Fruit fly (Drosophila melanogaster) whole organism, embryonic: ENCODE measurements around the gene Lrch.

Experiments
- Awh ChIP-seq: fragments of 200-800 bp; sonication (Bioruptor generic); IDR thresholded peaks from 2 replicates; pipeline ENCODE4, ENCODE4 v1.3.6; 2022; ENCODE audit warnings: missing biosample characterization, missing genetic modification characterization
- B-H1 ChIP-seq: fragments of 200-800 bp; sonication (Bioruptor generic); IDR thresholded peaks from 3 replicates; pipeline ENCODE4 v1.3.6; 2022; ENCODE audit warnings: missing biosample characterization, missing genetic modification characterization
- Bgb ChIP-seq: fragments of 200-800 bp; sonication (Bioruptor generic); IDR thresholded peaks from 2 replicates; pipeline ENCODE4 v1.3.6; 2022; ENCODE audit warnings: missing biosample characterization, missing genetic modification characterization; ENCODE audit not compliant: partially characterized antibody
- CG10565 ChIP-seq: fragments of 200-800 bp; sonication (Bioruptor generic); optimal IDR thresholded peaks from 3 replicates; lab custom pipeline; 2016; ENCODE audit warnings: missing biosample characterization, mild to moderate bottlenecking, missing genetic modification characterization
- CG11456 ChIP-seq: fragments of 200-800 bp; sonication (Bioruptor generic); IDR thresholded peaks from 3 replicates; pipeline ENCODE4 v1.3.6; 2022; ENCODE audit warnings: missing biosample characterization, missing genetic modification characterization
- CG12391 ChIP-seq: fragments of 200-800 bp; sonication (Bioruptor generic); optimal IDR thresholded peaks from 3 replicates; lab custom pipeline; 2018; ENCODE audit warnings: missing biosample characterization, mild to moderate bottlenecking, missing genetic modification characterization, moderate library complexity
- CG12659 ChIP-seq: fragments of 200-800 bp; sonication (Bioruptor generic); optimal IDR thresholded peaks from 3 replicates; lab custom pipeline; 2017; ENCODE audit warnings: mild to moderate bottlenecking, missing biosample characterization, missing genetic modification reagents, missing genetic modification characterization
- CG12942 ChIP-seq: fragments of 200-800 bp; sonication (Bioruptor generic); optimal IDR thresholded peaks from 3 replicates; lab custom pipeline; 2016; ENCODE audit warnings: missing biosample characterization, missing genetic modification characterization
- CG13894 ChIP-seq: fragments of 200-800 bp; sonication (Bioruptor generic); optimal IDR thresholded peaks from 3 replicates; lab custom pipeline; 2018; ENCODE audit warnings: missing biosample characterization, mild to moderate bottlenecking, missing genetic modification characterization, moderate library complexity
- CG15479 ChIP-seq: fragments of 200-800 bp; sonication (Bioruptor generic); optimal IDR thresholded peaks from 3 replicates; lab custom pipeline; 2019; ENCODE audit warnings: missing biosample characterization, mild to moderate bottlenecking, missing genetic modification characterization, moderate library complexity
- CG16813 ChIP-seq: fragments of 200-800 bp; sonication (Bioruptor generic); IDR thresholded peaks from 3 replicates; pipeline ENCODE4 v1.3.6; 2022; ENCODE audit warnings: missing biosample characterization, missing genetic modification characterization; ENCODE audit not compliant: partially characterized antibody
- CG17359 ChIP-seq: fragments of 200-800 bp; sonication (Bioruptor generic); optimal IDR thresholded peaks from 3 replicates; lab custom pipeline; 2018; ENCODE audit warnings: missing biosample characterization, mild to moderate bottlenecking, missing genetic modification characterization, moderate library complexity
- CG3838 ChIP-seq: fragments of 200-800 bp; sonication (Bioruptor generic); optimal IDR thresholded peaks from 3 replicates; lab custom pipeline; 2016; ENCODE audit warnings: missing biosample characterization, missing genetic modification characterization
- CG7271 ChIP-seq: fragments of 200-800 bp; sonication (Bioruptor generic); optimal IDR thresholded peaks from 2 replicates; lab custom pipeline; 2018; ENCODE audit warnings: missing biosample characterization, mild to moderate bottlenecking, missing genetic modification characterization, moderate library complexity
- CG7372 ChIP-seq: fragments of 200-800 bp; sonication (Bioruptor generic); IDR thresholded peaks from 2 replicates; pipeline ENCODE4 v1.3.6; 2022; ENCODE audit warnings: missing biosample characterization, missing genetic modification characterization
- CG7745 ChIP-seq: fragments of 200-800 bp; sonication (Bioruptor generic); optimal IDR thresholded peaks from 2 replicates; lab custom pipeline; 2018; ENCODE audit warnings: missing biosample characterization, mild to moderate bottlenecking, missing genetic modification characterization, moderate library complexity
- CG7786 ChIP-seq: fragments of 200-800 bp; sonication (Bioruptor generic); optimal IDR thresholded peaks from 2 replicates; lab custom pipeline; 2016; ENCODE audit warnings: missing biosample characterization, missing genetic modification characterization
- CG7839 ChIP-seq: fragments of 200-800 bp; sonication (Bioruptor generic); optimal IDR thresholded peaks from 3 replicates; lab custom pipeline; 2018; ENCODE audit warnings: missing biosample characterization, mild to moderate bottlenecking, missing genetic modification characterization, moderate library complexity
- CG7987 ChIP-seq: fragments of 200-800 bp; sonication (Bioruptor generic); optimal IDR thresholded peaks from 2 replicates; lab custom pipeline; 2018; ENCODE audit warnings: missing biosample characterization, mild to moderate bottlenecking, missing genetic modification characterization, moderate library complexity
- CG9797 ChIP-seq: fragments of 200-800 bp; sonication (Bioruptor generic); optimal IDR thresholded peaks from 3 replicates; lab custom pipeline; 2018; ENCODE audit warnings: missing biosample characterization, mild to moderate bottlenecking, missing genetic modification characterization
- CTCF ChIP-seq: fragments of 200-800 bp; sonication (Bioruptor generic); optimal IDR thresholded peaks from 2 replicates; lab custom pipeline; 2017; ENCODE audit warnings: missing biosample characterization, mild to moderate bottlenecking, missing genetic modification characterization, moderate library complexity
- D ChIP-seq, 2 experiments: fragments of 200-800 bp in 1 of 2; fragments of >200 bp in 1 of 2; sonication (Bioruptor generic) in 1 of 2; optimal IDR thresholded peaks; 2 replicates in 1 of 2; 3 replicates in 1 of 2; lab custom pipeline; 2017; ENCODE audit warnings: mild to moderate bottlenecking in 1 of 2, missing biosample characterization in 1 of 2, missing genetic modification characterization in 1 of 2, missing genetic modification reagents in 1 of 2
- Dip2 ChIP-seq: fragments of 200-800 bp; sonication (Bioruptor generic); IDR thresholded peaks from 2 replicates; pipeline ENCODE4 v1.3.6; 2022; ENCODE audit warnings: missing biosample characterization, missing genetic modification characterization
- Doc2 ChIP-seq: fragments of 200-800 bp; sonication (Bioruptor generic); IDR thresholded peaks from 2 replicates; pipeline ENCODE4 v1.3.6; 2022; ENCODE audit warnings: missing biosample characterization, missing genetic modification characterization
- E2f1 ChIP-seq: fragments of 200-800 bp; sonication (Bioruptor generic); IDR thresholded peaks from 2 replicates; pipeline ENCODE4 v1.3.6; 2022; ENCODE audit warnings: missing biosample characterization, missing genetic modification characterization
- Fer2 ChIP-seq: fragments of 200-800 bp; sonication (Bioruptor generic); optimal IDR thresholded peaks from 2 replicates; lab custom pipeline; 2018; ENCODE audit warnings: missing biosample characterization, mild to moderate bottlenecking, missing genetic modification characterization, moderate library complexity
- GATAe ChIP-seq: fragments of 200-800 bp; sonication (Bioruptor generic); conservative IDR thresholded peaks from 2 replicates; pipeline ENCODE4 v1.3.6; 2022; ENCODE audit warnings: missing biosample characterization, missing genetic modification characterization
- Hr3 ChIP-seq: fragments of 200-800 bp; sonication (Bioruptor generic); optimal IDR thresholded peaks from 3 replicates; lab custom pipeline; 2016; ENCODE audit warnings: missing biosample characterization, missing genetic modification characterization
- Hr39 ChIP-seq: fragments of >200 bp; optimal IDR thresholded peaks from 2 replicates; lab custom pipeline; 2017
- Mad ChIP-seq: fragments of 200-800 bp; sonication (Bioruptor generic); optimal IDR thresholded peaks from 2 replicates; lab custom pipeline; 2016; ENCODE audit warnings: missing biosample characterization, missing genetic modification characterization
- Ptx1 ChIP-seq: fragments of 200-800 bp; sonication (Bioruptor generic); IDR thresholded peaks from 2 replicates; pipeline ENCODE4 v1.3.6; 2022; ENCODE audit warnings: missing biosample characterization, missing genetic modification characterization
- Rx ChIP-seq: fragments of 200-800 bp; sonication (Bioruptor generic); IDR thresholded peaks from 2 replicates; pipeline ENCODE4 v1.3.6; 2022; ENCODE audit warnings: missing biosample characterization, missing genetic modification characterization
- Sox100B ChIP-seq: fragments of 200-800 bp; sonication (Bioruptor generic); optimal IDR thresholded peaks from 3 replicates; lab custom pipeline; 2018; ENCODE audit warnings: missing biosample characterization, mild to moderate bottlenecking, missing genetic modification characterization
- TFAM ChIP-seq: fragments of 200-800 bp; sonication (Bioruptor generic); optimal IDR thresholded peaks from 2 replicates; lab custom pipeline; 2017; ENCODE audit warnings: missing biosample characterization, missing genetic modification characterization, inconsistent platforms
- Trl ChIP-seq, 3 experiments: fragments of >200 bp in 2 of 3; fragments of 200-800 bp in 1 of 3; sonication (Bioruptor generic) in 1 of 3; optimal IDR thresholded peaks; 2 replicates in 1 of 3; 3 replicates in 2 of 3; lab custom pipeline; 2016 to 2017; ENCODE audit warnings: missing biosample characterization in 1 of 3, missing genetic modification characterization in 1 of 3
- bigmax ChIP-seq: fragments of 200-800 bp; sonication (Bioruptor generic); optimal IDR thresholded peaks from 2 replicates; lab custom pipeline; 2018; ENCODE audit warnings: missing biosample characterization, mild to moderate bottlenecking, missing genetic modification characterization
- croc ChIP-seq: fragments of 200-800 bp; sonication (Bioruptor generic); conservative IDR thresholded peaks from 3 replicates; pipeline ENCODE4 v1.3.6; 2022; ENCODE audit warnings: missing biosample characterization, missing genetic modification characterization
- fu2 ChIP-seq: fragments of 200-800 bp; sonication (Bioruptor generic); optimal IDR thresholded peaks from 2 replicates; lab custom pipeline; 2016; ENCODE audit warnings: missing biosample characterization, missing genetic modification characterization
- lov ChIP-seq, 2 experiments: fragments of 200-800 bp in 1 of 2; fragments of >200 bp in 1 of 2; sonication (Bioruptor generic) in 1 of 2; IDR thresholded peaks in 1 of 2; optimal IDR thresholded peaks in 1 of 2; 2 replicates in 1 of 2; 3 replicates in 1 of 2; pipeline versions ENCODE4 v1.3.6 to Lab custom; 2017 to 2022; ENCODE audit warnings: missing biosample characterization in 1 of 2, missing genetic modification characterization in 1 of 2
- odd ChIP-seq: fragments of 200-800 bp; sonication (Bioruptor generic); optimal IDR thresholded peaks from 2 replicates; lab custom pipeline; 2017; ENCODE audit warnings: missing biosample characterization, mild to moderate bottlenecking, missing genetic modification characterization
- rib ChIP-seq: fragments of 200-800 bp; sonication (Bioruptor generic); IDR thresholded peaks from 2 replicates; pipeline ENCODE4 v1.3.6; 2022; ENCODE audit warnings: missing biosample characterization, missing genetic modification characterization
- ro ChIP-seq: fragments of 200-800 bp; sonication (Bioruptor generic); IDR thresholded peaks from 2 replicates; pipeline ENCODE4 v1.3.6; 2022; ENCODE audit warnings: missing biosample characterization, missing genetic modification characterization
- sens-2 ChIP-seq: fragments of 200-800 bp; sonication (Bioruptor generic); IDR thresholded peaks from 2 replicates; pipeline ENCODE4 v1.3.6; 2022; ENCODE audit warnings: missing biosample characterization, missing genetic modification characterization
- shn ChIP-seq: fragments of 200-800 bp; sonication (Bioruptor generic); optimal IDR thresholded peaks from 3 replicates; lab custom pipeline; 2016; ENCODE audit warnings: missing biosample characterization, missing genetic modification characterization
- sr ChIP-seq: fragments of 200-800 bp; sonication (Bioruptor generic); IDR thresholded peaks from 3 replicates; pipeline ENCODE4 v1.3.6; 2022; ENCODE audit warnings: missing biosample characterization, missing genetic modification characterization
- stc ChIP-seq: fragments of 200-800 bp; sonication (Bioruptor generic); IDR thresholded peaks from 2 replicates; pipeline ENCODE4 v1.3.6; 2022; ENCODE audit warnings: missing biosample characterization, missing genetic modification characterization
- tap ChIP-seq: fragments of 200-800 bp; optimal IDR thresholded peaks from 3 replicates; lab custom pipeline; 2019; ENCODE audit warnings: missing biosample characterization, mild to moderate bottlenecking, missing genetic modification characterization, moderate library complexity
- tna ChIP-seq: fragments of 200-800 bp; sonication (Bioruptor generic); IDR thresholded peaks from 2 replicates; pipeline ENCODE4 v1.3.6; 2022; ENCODE audit warnings: missing biosample characterization, missing genetic modification characterization; ENCODE audit not compliant: partially characterized antibody
- twi ChIP-seq: fragments of 200-800 bp; optimal IDR thresholded peaks from 2 replicates; lab custom pipeline; 2019; ENCODE audit warnings: missing biosample characterization, mild to moderate bottlenecking, missing genetic modification characterization, moderate library complexity

The Lrch gene

DNA sequence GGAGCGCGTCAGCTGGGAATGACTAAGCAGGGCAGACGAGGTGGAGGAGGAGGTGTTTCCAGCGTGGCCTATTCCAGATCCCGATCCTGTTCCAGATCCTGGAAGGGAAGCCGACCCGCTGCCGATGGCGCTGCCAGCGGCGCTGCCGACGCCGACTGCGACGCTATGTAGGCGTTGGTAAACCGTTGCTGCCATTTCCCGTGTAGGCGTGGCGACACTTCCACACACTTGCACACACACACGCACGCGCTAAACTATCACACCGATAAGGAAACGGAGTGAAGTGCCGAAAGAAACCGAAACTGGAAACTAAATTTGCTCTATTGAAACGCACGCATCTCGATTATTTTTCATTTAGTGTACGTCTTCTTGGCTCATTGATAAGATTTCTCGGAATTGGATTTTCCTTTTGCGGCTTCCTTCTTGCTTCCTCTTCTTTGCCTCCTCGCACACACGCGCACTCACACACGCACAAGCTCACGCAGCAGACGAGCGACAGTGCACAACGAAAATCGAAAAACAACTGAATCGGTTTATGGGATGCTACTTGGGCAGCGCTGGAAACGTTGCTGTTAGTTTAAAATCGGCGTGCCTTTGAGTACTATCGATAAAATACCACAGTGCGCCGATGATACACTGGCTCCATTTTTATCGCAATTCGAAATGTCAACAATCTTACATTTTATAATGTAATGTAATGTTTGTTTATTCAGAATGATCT, at the start of gene Lrch (continued):
- no peak for TF ChIP-seq shn (GFP tag; lab: Kevin White, UChicago)
- TF ChIP-seq CG7786 (GFP tag; lab: Kevin White, UChicago) = no peak
- TF ChIP-seq Fer2 (tag; lab: Kevin White, UChicago) = no peak
- no peak for TF ChIP-seq TFAM (GFP tag; lab: Kevin White, UChicago)
- TF ChIP-seq CG9797 = no peak
- TF ChIP-seq CG7745 (tag; lab: Kevin White, UChicago) = no peak
- TF ChIP-seq Awh = no peak
- TF ChIP-seq twi (tag; lab: Kevin White, UChicago) = no peak
- no peak for TF ChIP-seq Hr39 (lab: Kevin White, UChicago)
- peak; percentile 89 for TF ChIP-seq Bgb (GFP tag; lab: Robert Waterston, UW)
- no peak; the same call in 1 of the 2 replicates for TF ChIP-seq Rx (GFP tag; lab: Robert Waterston, UW)
- TF ChIP-seq stc (GFP tag; lab: Robert Waterston, UW) = no peak
- no peak for TF ChIP-seq bigmax (GFP tag; lab: Kevin White, UChicago)
- no peak for TF ChIP-seq CG12391 (tag; lab: Kevin White, UChicago)
- TF ChIP-seq croc (GFP tag; lab: Robert Waterston, UW) = no peak
- TF ChIP-seq ro (GFP tag; lab: Robert Waterston, UW) = no peak
- peak; percentile 70; the same call in 2 of the 3 replicates for TF ChIP-seq CG11456
- TF ChIP-seq CG10565 (GFP tag; lab: Kevin White, UChicago) = no peak
- peak; percentile 61 for TF ChIP-seq CG16813 (GFP tag; lab: Robert Waterston, UW)
- no peak for TF ChIP-seq lov (optimal IDR thresholded peaks at IDR 0.05; lab: Kevin White, UChicago)
- TF ChIP-seq lov (GFP tag; IDR thresholded peaks at IDR 0.05; lab: Robert Waterston, UW) = no peak
- 0 out of 3 replicates have a peak, but pooled peaks have one; percentile 9 for TF ChIP-seq sr (GFP tag; lab: Robert Waterston, UW)
- TF ChIP-seq E2f1 (GFP tag; lab: Robert Waterston, UW) = no peak
- TF ChIP-seq sens-2 (GFP tag; lab: Robert Waterston, UW) = no peak
- no peak for TF ChIP-seq CG7271 (tag; lab: Kevin White, UChicago)
- no peak for TF ChIP-seq B-H1 (GFP tag; lab: Robert Waterston, UW)
- TF ChIP-seq CG13894 (tag; lab: Kevin White, UChicago) = peak; percentile 44
- no peak for TF ChIP-seq Sox100B (GFP tag; lab: Kevin White, UChicago)
- TF ChIP-seq Mad (GFP tag; lab: Kevin White, UChicago) = no peak
- TF ChIP-seq rib (GFP tag; lab: Robert Waterston, UW) = 0 out of 2 replicates have a peak, but pooled peaks have one; percentile 21
- no peak for TF ChIP-seq Ptx1 (GFP tag; lab: Robert Waterston, UW)
- no peak; the same call in 1 of the 2 replicates for TF ChIP-seq GATAe
- no peak for TF ChIP-seq CG3838 (GFP tag; lab: Kevin White, UChicago)
- peak; percentile 51 for TF ChIP-seq tap (tag; lab: Kevin White, UChicago)
- TF ChIP-seq fu2 (GFP tag; lab: Kevin White, UChicago) = no peak
- peak; percentile 40 for TF ChIP-seq CG17359 (tag; lab: Kevin White, UChicago)
- TF ChIP-seq tna (GFP tag; lab: Robert Waterston, UW) = peak; percentile 81
- TF ChIP-seq CG12659 (GFP tag; lab: Kevin White, UChicago) = peak; percentile 47
- no peak for TF ChIP-seq Dip2 (GFP tag; lab: Robert Waterston, UW)
- TF ChIP-seq CG7372 (GFP tag; lab: Robert Waterston, UW) = no peak
- no peak for TF ChIP-seq D (optimal IDR thresholded peaks at IDR 0.05; lab: Kevin White, UChicago)
- TF ChIP-seq D (GFP tag; optimal IDR thresholded peaks at IDR 0.05; lab: Kevin White, UChicago) = no peak
- no peak for TF ChIP-seq Hr3 (GFP tag; lab: Kevin White, UChicago)
- no peak for TF ChIP-seq CG12942
- TF ChIP-seq CG7987 = peak; percentile 64
- no peak for TF ChIP-seq Doc2 (GFP tag; lab: Robert Waterston, UW)
- TF ChIP-seq CTCF (GFP tag; lab: Kevin White, UChicago) = no peak
- TF ChIP-seq odd (GFP tag; lab: Kevin White, UChicago) = no peak
- TF ChIP-seq CG15479 (GFP tag; lab: Kevin White, UChicago) = peak; percentile 98
- TF ChIP-seq CG7839 (tag; lab: Kevin White, UChicago) = peak; percentile 40
- TF ChIP-seq Trl (optimal IDR thresholded peaks at IDR 0.05; lab: Kevin White, UChicago) = no peak
- peak; percentile 35 for TF ChIP-seq Trl (GFP tag; optimal IDR thresholded peaks at IDR 0.05; lab: Kevin White, UChicago)
